1 fruit fly cellular context compared by ENCODE assay signal in genomic region chr3R:23028506-23028905, dm6.
TF ChIP-seq lines count a peak whose summit lies in the region.

No protein-coding gene starts in this region.

TF ChIP-seq in whole organism, embryonic, 481 proteins besides CTCF, POLR2A, EP300 and RAD21 (continued from another document and continues in another):
- TF ChIP-seq Tbp (GFP tag; optimal IDR thresholded peaks at IDR 0.05; lab: Kevin White, UChicago), result no peak
- peak; percentile 70 for TF ChIP-seq NfI (GFP tag; optimal IDR thresholded peaks at IDR 0.05; lab: Kevin White, UChicago)
- TF ChIP-seq CG13296 (GFP tag; optimal IDR thresholded peaks at IDR 0.05; lab: Kevin White, UChicago), result no peak
- TF ChIP-seq CG1602 (GFP tag; optimal IDR thresholded peaks at IDR 0.05; lab: Kevin White, UChicago), result peak; percentile 2
- TF ChIP-seq HLH4C (GFP tag; IDR thresholded peaks at IDR 0.05; lab: Robert Waterston, UW; ENCODE audit: partially characterized antibody), result no peak
- TF ChIP-seq H2.0 (GFP tag; IDR thresholded peaks at IDR 0.05; lab: Robert Waterston, UW), result peak; percentile 45; the same call in 1 of the 2 replicates
- no peak for TF ChIP-seq btn (GFP tag; optimal IDR thresholded peaks at IDR 0.05; lab: Kevin White, UChicago)
- peak; percentile 26 for TF ChIP-seq chn (GFP tag; optimal IDR thresholded peaks at IDR 0.05; lab: Kevin White, UChicago)
- TF ChIP-seq CG17802 (tag; optimal IDR thresholded peaks at IDR 0.05; lab: Kevin White, UChicago), result no peak
- TF ChIP-seq pzg (GFP tag; optimal IDR thresholded peaks at IDR 0.05; lab: Kevin White, UChicago), result no peak
- TF ChIP-seq Xrp1 (GFP tag; IDR thresholded peaks at IDR 0.05; lab: Robert Waterston, UW), result peak; percentile 50; the same call in 1 of the 2 replicates
- TF ChIP-seq NC2β (GFP tag; optimal IDR thresholded peaks at IDR 0.05; lab: Kevin White, UChicago), result no peak
- peak; percentile 34 for TF ChIP-seq CG16815 (GFP tag; optimal IDR thresholded peaks at IDR 0.05; lab: Kevin White, UChicago)
- peak; percentile 37; the same call in 1 of the 2 replicates for TF ChIP-seq CG8765 (GFP tag; IDR thresholded peaks at IDR 0.05; lab: Robert Waterston, UW)
- peak; percentile 56 for TF ChIP-seq HLH54F (GFP tag; optimal IDR thresholded peaks at IDR 0.05; lab: Kevin White, UChicago)
- TF ChIP-seq ara (GFP tag; IDR thresholded peaks at IDR 0.05; lab: Robert Waterston, UW), result peak; percentile 18; the same call in 1 of the 2 replicates
- no peak for TF ChIP-seq twi (tag; optimal IDR thresholded peaks at IDR 0.05; lab: Kevin White, UChicago)
- peak; percentile 44; the same call in 1 of the 3 replicates for TF ChIP-seq ase (GFP tag; IDR thresholded peaks at IDR 0.05; lab: Robert Waterston, UW)
- TF ChIP-seq hkb (optimal IDR thresholded peaks at IDR 0.05; lab: Kevin White, UChicago), result no peak
- no peak for TF ChIP-seq hkb (GFP tag; IDR thresholded peaks at IDR 0.05; lab: Robert Waterston, UW)
- peak; percentile 79 for TF ChIP-seq CG2120 (GFP tag; optimal IDR thresholded peaks at IDR 0.05; lab: Kevin White, UChicago)
- peak; percentile 40 for TF ChIP-seq D19B (GFP tag; optimal IDR thresholded peaks at IDR 0.05; lab: Kevin White, UChicago)
- peak; percentile 65 for TF ChIP-seq Aef1 (GFP tag; IDR thresholded peaks at IDR 0.05; lab: Robert Waterston, UW)
- peak; percentile 26 for TF ChIP-seq HHEX (GFP tag; optimal IDR thresholded peaks at IDR 0.05; lab: Kevin White, UChicago)
- peak; percentile 17 for TF ChIP-seq CG15514 (GFP tag; optimal IDR thresholded peaks at IDR 0.05; lab: Kevin White, UChicago)
- peak; percentile 5 for TF ChIP-seq Deaf1 (tag; optimal IDR thresholded peaks at IDR 0.05; lab: Kevin White, UChicago)
- TF ChIP-seq ems (GFP tag; optimal IDR thresholded peaks at IDR 0.05; lab: Kevin White, UChicago), result peak; percentile 38
- TF ChIP-seq Adf1 (GFP tag; IDR thresholded peaks at IDR 0.05; lab: Robert Waterston, UW), result peak; percentile 50; the same call in 1 of the 2 replicates
- TF ChIP-seq Sox100B (GFP tag; optimal IDR thresholded peaks at IDR 0.05; lab: Kevin White, UChicago), result no peak
- TF ChIP-seq her (GFP tag; optimal IDR thresholded peaks at IDR 0.05; lab: Kevin White, UChicago), result peak; percentile 24
- TF ChIP-seq sens (GFP tag; lab: Kevin White, UChicago), result peak; percentile 81
- peak; percentile 58 for TF ChIP-seq bab2 (GFP tag; optimal IDR thresholded peaks at IDR 0.05; lab: Kevin White, UChicago)
- peak; percentile 71 for TF ChIP-seq row (GFP tag; IDR thresholded peaks at IDR 0.05; lab: Robert Waterston, UW)
- peak; percentile 87 for TF ChIP-seq CG32532 (GFP tag; IDR thresholded peaks at IDR 0.05; lab: Robert Waterston, UW)
- peak; percentile 43 for TF ChIP-seq Bteb2 (GFP tag; optimal IDR thresholded peaks at IDR 0.05; lab: Kevin White, UChicago)
- TF ChIP-seq grau (tag; optimal IDR thresholded peaks at IDR 0.05; lab: Kevin White, UChicago), result peak; percentile 62
- no peak for TF ChIP-seq peb (GFP tag; IDR thresholded peaks at IDR 0.05; lab: Robert Waterston, UW)
- TF ChIP-seq slbo (GFP tag; IDR thresholded peaks at IDR 0.05; lab: Robert Waterston, UW), result peak; percentile 84
- peak; percentile 43; the same call in 1 of the 2 replicates for TF ChIP-seq klu (GFP tag; IDR thresholded peaks at IDR 0.05; lab: Robert Waterston, UW)
- no peak for TF ChIP-seq CG18011 (GFP tag; optimal IDR thresholded peaks at IDR 0.05; lab: Kevin White, UChicago)
- TF ChIP-seq nmo (GFP tag; optimal IDR thresholded peaks at IDR 0.05; lab: Kevin White, UChicago), result peak; percentile 36
- peak; percentile 64 for TF ChIP-seq Fer3 (tag; optimal IDR thresholded peaks at IDR 0.05; lab: Kevin White, UChicago)
- peak in 1 of 2 experiments; percentile 4 for TF ChIP-seq bsh (GFP tag; optimal IDR thresholded peaks at IDR 0.05; lab: Kevin White, UChicago)
- peak; percentile 52 for TF ChIP-seq Atf-2 (GFP tag; optimal IDR thresholded peaks at IDR 0.05; lab: Kevin White, UChicago)
- peak; percentile 63 for TF ChIP-seq bcd (GFP tag; optimal IDR thresholded peaks at IDR 0.05; lab: Kevin White, UChicago)
- peak; percentile 54 for TF ChIP-seq Hmr (GFP tag; optimal IDR thresholded peaks at IDR 0.05; lab: Kevin White, UChicago)
- peak; percentile 67 for TF ChIP-seq Antp (GFP tag; optimal IDR thresholded peaks at IDR 0.05; lab: Kevin White, UChicago)
- no peak for TF ChIP-seq Lim3 (GFP tag; IDR thresholded peaks at IDR 0.05; lab: Robert Waterston, UW)
- TF ChIP-seq pan (optimal IDR thresholded peaks at IDR 0.05; lab: Kevin White, UChicago), result no peak
- TF ChIP-seq pan (GFP tag; optimal IDR thresholded peaks at IDR 0.05 in 1 of 2, IDR thresholded peaks at IDR 0.05 in 1 of 2), result peak in 1 of 2 experiments; percentile 70
- no peak for TF ChIP-seq CG2875 (GFP tag; optimal IDR thresholded peaks at IDR 0.05; lab: Kevin White, UChicago)
- TF ChIP-seq da (GFP tag; optimal IDR thresholded peaks at IDR 0.05; lab: Kevin White, UChicago), result no peak
- TF ChIP-seq Gug (GFP tag; IDR thresholded peaks at IDR 0.05; lab: Robert Waterston, UW), result peak; percentile 66; the same call in 1 of the 4 replicates
- TF ChIP-seq CG9609 (GFP tag; optimal IDR thresholded peaks at IDR 0.05; lab: Kevin White, UChicago), result peak; percentile 65
- peak; percentile 60 for TF ChIP-seq fd3F (GFP tag; optimal IDR thresholded peaks at IDR 0.05; lab: Kevin White, UChicago)
- TF ChIP-seq CG11560 (tag; IDR thresholded peaks at IDR 0.05; lab: Robert Waterston, UW), result peak; percentile 34; the same call in 1 of the 3 replicates
- no peak for TF ChIP-seq Hey (tag; optimal IDR thresholded peaks at IDR 0.05; lab: Kevin White, UChicago)
- TF ChIP-seq z (GFP tag; IDR thresholded peaks at IDR 0.05; lab: Robert Waterston, UW), result no peak
- no peak for TF ChIP-seq CG4360 (GFP tag; IDR thresholded peaks at IDR 0.05; lab: Robert Waterston, UW)
- TF ChIP-seq CG10274 (GFP tag; optimal IDR thresholded peaks at IDR 0.05; lab: Kevin White, UChicago), result peak; percentile 1
- peak; percentile 18 for TF ChIP-seq jumu (GFP tag; optimal IDR thresholded peaks at IDR 0.05; lab: Kevin White, UChicago)
- peak; percentile 51; the same call in 1 of the 3 replicates for TF ChIP-seq zfh1 (GFP tag; IDR thresholded peaks at IDR 0.05; lab: Robert Waterston, UW)
- TF ChIP-seq shn (GFP tag; optimal IDR thresholded peaks at IDR 0.05; lab: Kevin White, UChicago), result peak; percentile 34
- peak; percentile 59 for TF ChIP-seq Hsf (GFP tag; optimal IDR thresholded peaks at IDR 0.05; lab: Kevin White, UChicago)
- no peak for TF ChIP-seq usp (GFP tag; optimal IDR thresholded peaks at IDR 0.05; lab: Kevin White, UChicago)
- no peak for TF ChIP-seq B-H2 (GFP tag; optimal IDR thresholded peaks at IDR 0.05; lab: Kevin White, UChicago)
- no peak for TF ChIP-seq Scr (GFP tag; IDR thresholded peaks at IDR 0.05; lab: Robert Waterston, UW; ENCODE audit: partially characterized antibody)
- no peak for TF ChIP-seq Dref (GFP tag; IDR thresholded peaks at IDR 0.05; lab: Robert Waterston, UW)
- peak; percentile 39; the same call in 1 of the 3 replicates for TF ChIP-seq CG11695 (GFP tag; IDR thresholded peaks at IDR 0.05; lab: Robert Waterston, UW)
- TF ChIP-seq CG12391 (tag; optimal IDR thresholded peaks at IDR 0.05; lab: Kevin White, UChicago), result peak; percentile 32
- TF ChIP-seq CG10543 (GFP tag; optimal IDR thresholded peaks at IDR 0.05; lab: Kevin White, UChicago), result peak; percentile 53
- peak; percentile 70 for TF ChIP-seq CG9817 (tag; optimal IDR thresholded peaks at IDR 0.05; lab: Kevin White, UChicago)
- TF ChIP-seq gce (GFP tag; IDR thresholded peaks at IDR 0.05; lab: Robert Waterston, UW), result no peak
- TF ChIP-seq CG11504 (tag; optimal IDR thresholded peaks at IDR 0.05; lab: Kevin White, UChicago), result peak; percentile 54
- TF ChIP-seq gt (GFP tag; IDR thresholded peaks at IDR 0.05; lab: Robert Waterston, UW), result no peak
- 0 out of 2 replicates have a peak, but pooled peaks have one; percentile 39 for TF ChIP-seq CG17328 (GFP tag; IDR thresholded peaks at IDR 0.05; lab: Robert Waterston, UW)
- peak; percentile 24; the same call in 1 of the 2 replicates for TF ChIP-seq ssp (GFP tag; IDR thresholded peaks at IDR 0.05; lab: Robert Waterston, UW)
- peak; percentile 43 for TF ChIP-seq CG18599 (GFP tag; optimal IDR thresholded peaks at IDR 0.05; lab: Kevin White, UChicago)
- no peak for TF ChIP-seq CG1024 (GFP tag; IDR thresholded peaks at IDR 0.05; lab: Robert Waterston, UW)
- TF ChIP-seq CG5245 (GFP tag; optimal IDR thresholded peaks at IDR 0.05; lab: Kevin White, UChicago), result peak; percentile 13
- peak; percentile 44; the same call in 1 of the 2 replicates for TF ChIP-seq CG4730 (GFP tag; IDR thresholded peaks at IDR 0.05; lab: Robert Waterston, UW)
- TF ChIP-seq TFAM (GFP tag; optimal IDR thresholded peaks at IDR 0.05; lab: Kevin White, UChicago), result no peak
- peak; percentile 58 for TF ChIP-seq CG6689 (GFP tag; IDR thresholded peaks at IDR 0.05; lab: Robert Waterston, UW)
- TF ChIP-seq Chrac-16 (GFP tag; optimal IDR thresholded peaks at IDR 0.05; lab: Kevin White, UChicago), result peak; percentile 53
- 0 out of 3 replicates have a peak, but pooled peaks have one; percentile 46 for TF ChIP-seq CG2889 (GFP tag; IDR thresholded peaks at IDR 0.05; lab: Robert Waterston, UW)
- peak; percentile 20 for TF ChIP-seq CG30431 (GFP tag; optimal IDR thresholded peaks at IDR 0.05; lab: Kevin White, UChicago)
- peak; percentile 38 for TF ChIP-seq CG9727 (GFP tag; optimal IDR thresholded peaks at IDR 0.05; lab: Kevin White, UChicago)
- no peak for TF ChIP-seq br (optimal IDR thresholded peaks at IDR 0.05; lab: Kevin White, UChicago)
- peak; percentile 54 for TF ChIP-seq luna (GFP tag; optimal IDR thresholded peaks at IDR 0.05; lab: Kevin White, UChicago)
- TF ChIP-seq chinmo (GFP tag; IDR thresholded peaks at IDR 0.05; lab: Robert Waterston, UW; ENCODE audit: partially characterized antibody), result no peak
- no peak for TF ChIP-seq Fer1 (GFP tag; optimal IDR thresholded peaks at IDR 0.05; lab: Kevin White, UChicago)
- TF ChIP-seq CG12104 (GFP tag; optimal IDR thresholded peaks at IDR 0.05; lab: Kevin White, UChicago), result peak; percentile 37
- no peak for TF ChIP-seq CG13287 (GFP tag; IDR thresholded peaks at IDR 0.05; lab: Robert Waterston, UW; ENCODE audit: partially characterized antibody)
- no peak for TF ChIP-seq CG15601 (tag; optimal IDR thresholded peaks at IDR 0.05; lab: Kevin White, UChicago)
- 0 out of 2 replicates have a peak, but pooled peaks have one; percentile 23 for TF ChIP-seq CG11696 (GFP tag; IDR thresholded peaks at IDR 0.05; lab: Robert Waterston, UW)
- peak; percentile 35 for TF ChIP-seq mirr (GFP tag; optimal IDR thresholded peaks at IDR 0.05; lab: Kevin White, UChicago)
- peak; percentile 46 for TF ChIP-seq CG12071 (GFP tag; optimal IDR thresholded peaks at IDR 0.05; lab: Kevin White, UChicago)
- 0 out of 3 replicates have a peak, but pooled peaks have one; percentile 40 for TF ChIP-seq CG17361 (GFP tag; IDR thresholded peaks at IDR 0.05; lab: Robert Waterston, UW)
- no peak for TF ChIP-seq Doc2 (GFP tag; IDR thresholded peaks at IDR 0.05; lab: Robert Waterston, UW)
- no peak for TF ChIP-seq trem (tag; optimal IDR thresholded peaks at IDR 0.05; lab: Kevin White, UChicago)
- TF ChIP-seq CG13624 (GFP tag; optimal IDR thresholded peaks at IDR 0.05; lab: Kevin White, UChicago), result peak; percentile 70
- TF ChIP-seq CG3847 (GFP tag; IDR thresholded peaks at IDR 0.05; lab: Robert Waterston, UW), result peak; percentile 76
- TF ChIP-seq sd (tag; optimal IDR thresholded peaks at IDR 0.05; lab: Kevin White, UChicago), result no peak
- 0 out of 3 replicates have a peak, but pooled peaks have one; percentile 32 for TF ChIP-seq so (GFP tag; IDR thresholded peaks at IDR 0.05; lab: Robert Waterston, UW)
- TF ChIP-seq scrt (GFP tag; optimal IDR thresholded peaks at IDR 0.05; lab: Kevin White, UChicago), result peak; percentile 22
- TF ChIP-seq Rfx (GFP tag; IDR thresholded peaks at IDR 0.05; lab: Robert Waterston, UW), result peak; percentile 86; the same call in 1 of the 2 replicates
- peak; percentile 65 for TF ChIP-seq CG2678 (tag; optimal IDR thresholded peaks at IDR 0.05; lab: Kevin White, UChicago)
- peak; percentile 48 for TF ChIP-seq CHES-1-like (GFP tag; optimal IDR thresholded peaks at IDR 0.05; lab: Kevin White, UChicago)
- peak; percentile 15 for TF ChIP-seq HmgZ (tag; optimal IDR thresholded peaks at IDR 0.05; lab: Kevin White, UChicago)
- TF ChIP-seq ttk (GFP tag; IDR thresholded peaks at IDR 0.05; lab: Robert Waterston, UW), result 0 out of 2 replicates have a peak, but pooled peaks have one; percentile 28
- TF ChIP-seq Rx (GFP tag; IDR thresholded peaks at IDR 0.05; lab: Robert Waterston, UW), result 0 out of 2 replicates have a peak, but pooled peaks have one; percentile 7
- peak; percentile 53; the same call in 1 of the 2 replicates for TF ChIP-seq gsb (GFP tag; IDR thresholded peaks at IDR 0.05; lab: Robert Waterston, UW)
- no peak for TF ChIP-seq BtbVII (GFP tag; optimal IDR thresholded peaks at IDR 0.05; lab: Kevin White, UChicago)
- peak; percentile 48; the same call in 1 of the 2 replicates for TF ChIP-seq stc (GFP tag; IDR thresholded peaks at IDR 0.05; lab: Robert Waterston, UW)
- peak; percentile 73 for TF ChIP-seq tgo (GFP tag; IDR thresholded peaks at IDR 0.05; lab: Robert Waterston, UW)
- peak; percentile 68 for TF ChIP-seq CG14441 (GFP tag; IDR thresholded peaks at IDR 0.05; lab: Robert Waterston, UW)
- TF ChIP-seq chm (GFP tag; IDR thresholded peaks at IDR 0.05; lab: Robert Waterston, UW), result no peak
- TF ChIP-seq fd64A (GFP tag; optimal IDR thresholded peaks at IDR 0.05; lab: Kevin White, UChicago), result no peak
- TF ChIP-seq crol (GFP tag; IDR thresholded peaks at IDR 0.05; lab: Robert Waterston, UW), result no peak
- peak; percentile 63 for TF ChIP-seq Xbp1 (GFP tag; optimal IDR thresholded peaks at IDR 0.05; lab: Kevin White, UChicago)
- peak; percentile 4 for TF ChIP-seq dmrt11E (tag; optimal IDR thresholded peaks at IDR 0.05; lab: Kevin White, UChicago)
- no peak for TF ChIP-seq CG8281 (tag; optimal IDR thresholded peaks at IDR 0.05; lab: Kevin White, UChicago)
- no peak for TF ChIP-seq Dip2 (GFP tag; IDR thresholded peaks at IDR 0.05; lab: Robert Waterston, UW)
- no peak for TF ChIP-seq Hr78 (GFP tag; optimal IDR thresholded peaks at IDR 0.05; lab: Kevin White, UChicago)
- TF ChIP-seq ken (GFP tag; IDR thresholded peaks at IDR 0.05; lab: Robert Waterston, UW), result 0 out of 3 replicates have a peak, but pooled peaks have one; percentile 12
- TF ChIP-seq tin (GFP tag; optimal IDR thresholded peaks at IDR 0.05; lab: Kevin White, UChicago), result peak; percentile 42
- TF ChIP-seq CG1233 (GFP tag; optimal IDR thresholded peaks at IDR 0.05; lab: Kevin White, UChicago), result peak; percentile 21
- TF ChIP-seq CG15479 (GFP tag; optimal IDR thresholded peaks at IDR 0.05; lab: Kevin White, UChicago), result no peak
- TF ChIP-seq crp (GFP tag; optimal IDR thresholded peaks at IDR 0.05; lab: Kevin White, UChicago), result no peak
- no peak for TF ChIP-seq cg (GFP tag; optimal IDR thresholded peaks at IDR 0.05; lab: Kevin White, UChicago)
